Fruit fly (Drosophila melanogaster) whole organism, wandering third instar larva: ENCODE measurements around the gene CG5107.

Experiments
- Abd-B ChIP-seq: fragments of >200 bp; optimal IDR thresholded peaks from 2 replicates; lab custom pipeline; 2017; ENCODE audit warnings: missing biosample characterization, missing genetic modification characterization
- CG32264 ChIP-seq: fragments of 200-800 bp; sonication (Bioruptor generic); optimal IDR thresholded peaks from 2 replicates; lab custom pipeline; 2016; ENCODE audit warnings: missing biosample characterization, missing genetic modification characterization
- CG9705 ChIP-seq: fragments of 200-800 bp; sonication (Bioruptor generic); optimal IDR thresholded peaks from 2 replicates; lab custom pipeline; 2018; ENCODE audit warnings: missing biosample characterization, mild to moderate bottlenecking, missing genetic modification characterization
- Dfd ChIP-seq: fragments of >200 bp; optimal IDR thresholded peaks from 2 replicates; lab custom pipeline; 2017; ENCODE audit warnings: missing biosample characterization, missing genetic modification characterization
- Dif ChIP-seq: fragments of 200-275, 200-300 bp; sonication (Bioruptor generic); optimal IDR thresholded peaks from 2 replicates; lab custom pipeline; 2018; ENCODE audit warnings: missing biosample characterization, missing genetic modification characterization; ENCODE audit not compliant: partially characterized antibody
- GATAd ChIP-seq: sonication (Bioruptor generic); optimal IDR thresholded peaks from 2 replicates; lab custom pipeline; 2016; ENCODE audit warnings: missing biosample characterization, missing genetic modification characterization
- HLH106 ChIP-seq: fragments of 200-800 bp; optimal IDR thresholded peaks from 3 replicates; lab custom pipeline; 2019; ENCODE audit warnings: missing biosample characterization, mild to moderate bottlenecking, missing genetic modification characterization, moderate library complexity
- Hnf4 ChIP-seq: fragments of 200-800 bp; sonication (Bioruptor generic); optimal IDR thresholded peaks from 2 replicates; lab custom pipeline; 2016; ENCODE audit warnings: missing biosample characterization, mild to moderate bottlenecking, missing genetic modification characterization
- Hr78 ChIP-seq: fragments of >200 bp; optimal IDR thresholded peaks from 2 replicates; lab custom pipeline; 2017; ENCODE audit warnings: missing biosample characterization, missing genetic modification characterization
- Hr83 ChIP-seq: fragments of 200-300 bp; sonication (Bioruptor generic); optimal IDR thresholded peaks from 2 replicates; lab custom pipeline; 2016; ENCODE audit warnings: missing biosample characterization, mild to moderate bottlenecking, missing genetic modification characterization, moderate library complexity; ENCODE audit not compliant: poor library complexity, severe bottlenecking
- Jra ChIP-seq: sonication (Bioruptor generic); optimal IDR thresholded peaks from 2 replicates; lab custom pipeline; 2016; ENCODE audit warnings: missing biosample characterization, missing genetic modification characterization
- Mio ChIP-seq: sonication (Bioruptor generic); optimal IDR thresholded peaks from 2 replicates; lab custom pipeline; 2016; ENCODE audit warnings: missing biosample characterization, missing genetic modification characterization
- N ChIP-seq: fragments of >200 bp; optimal IDR thresholded peaks from 2 replicates; lab custom pipeline; 2018; ENCODE audit warnings: missing biosample characterization, missing external identifiers, missing genetic modification characterization
- OdsH ChIP-seq: fragments of 200-800 bp; sonication (Bioruptor generic); optimal IDR thresholded peaks from 2 replicates; lab custom pipeline; 2016; ENCODE audit warnings: missing biosample characterization, mild to moderate bottlenecking, missing genetic modification characterization
- Rel ChIP-seq, 2 experiments: fragments of 200-800 bp; sonication (Bioruptor generic) in 1 of 2; optimal IDR thresholded peaks; 2 replicates in 1 of 2; 3 replicates in 1 of 2; lab custom pipeline; 2016 to 2019; ENCODE audit warnings: mild to moderate bottlenecking in 2 of 2, missing biosample characterization in 2 of 2, missing genetic modification characterization in 2 of 2, moderate library complexity in 1 of 2
- Sp1 ChIP-seq: fragments of 200-800 bp; sonication (Bioruptor generic); optimal IDR thresholded peaks from 3 replicates; lab custom pipeline; 2019; ENCODE audit warnings: missing biosample characterization, mild to moderate bottlenecking, missing genetic modification characterization, moderate library complexity
- br ChIP-seq: fragments of 200-800 bp; sonication (Bioruptor generic); optimal IDR thresholded peaks from 2 replicates; lab custom pipeline; 2016; ENCODE audit warnings: missing biosample characterization, missing genetic modification characterization
- dl ChIP-seq, 2 experiments: fragments of 175-275, 200-275 bp in 1 of 2; fragments of 200-275 bp in 1 of 2; sonication (Bioruptor generic); optimal IDR thresholded peaks; lab custom pipeline; 2018; ENCODE audit warnings: mild to moderate bottlenecking in 2 of 2, missing biosample characterization in 2 of 2, missing genetic modification characterization in 2 of 2, moderate library complexity in 2 of 2; ENCODE audit not compliant: partially characterized antibody in 2 of 2, insufficient read depth in 1 of 2
- dmrt93B ChIP-seq: fragments of 200-800 bp; sonication (Bioruptor generic); optimal IDR thresholded peaks from 2 replicates; lab custom pipeline; 2018; ENCODE audit warnings: missing biosample characterization, mild to moderate bottlenecking, missing genetic modification characterization
- dsf ChIP-seq: sonication (Bioruptor generic); optimal IDR thresholded peaks from 2 replicates; lab custom pipeline; 2016; ENCODE audit warnings: missing biosample characterization, missing genetic modification characterization, borderline replicate concordance
- ey ChIP-seq: fragments of 200-800 bp; sonication (Bioruptor generic); optimal IDR thresholded peaks from 2 replicates; lab custom pipeline; 2016; ENCODE audit warnings: missing biosample characterization, missing genetic modification characterization
- foxo ChIP-seq, 2 experiments: fragments of 200-800 bp; sonication (Bioruptor generic); optimal IDR thresholded peaks; 2 replicates in 1 of 2; 3 replicates in 1 of 2; lab custom pipeline; 2016 to 2017; ENCODE audit warnings: missing biosample characterization in 2 of 2, missing genetic modification characterization in 2 of 2
- fru ChIP-seq: fragments of 200-800 bp; sonication (Bioruptor generic); optimal IDR thresholded peaks from 3 replicates; lab custom pipeline; 2016; ENCODE audit warnings: missing biosample characterization, mild to moderate bottlenecking, missing genetic modification characterization
- h ChIP-seq: fragments of 200-800 bp; sonication (Bioruptor generic); optimal IDR thresholded peaks from 3 replicates; lab custom pipeline; 2016; ENCODE audit warnings: missing biosample characterization, mild to moderate bottlenecking, missing genetic modification characterization
- jim ChIP-seq: fragments of 175-275, 200-325 bp; sonication (Bioruptor generic); optimal IDR thresholded peaks from 2 replicates; lab custom pipeline; 2016; ENCODE audit warnings: missing biosample characterization, mild to moderate bottlenecking, missing genetic modification characterization
- lola ChIP-seq: fragments of >200 bp; optimal IDR thresholded peaks from 2 replicates; lab custom pipeline; 2017; ENCODE audit warnings: missing biosample characterization, missing genetic modification characterization
- pan ChIP-seq: fragments of >200 bp; optimal IDR thresholded peaks from 2 replicates; lab custom pipeline; 2017
- psq ChIP-seq: fragments of 200-800 bp; sonication (Bioruptor generic); optimal IDR thresholded peaks from 3 replicates; lab custom pipeline; 2017; ENCODE audit warnings: missing biosample characterization, mild to moderate bottlenecking, missing genetic modification characterization, moderate library complexity
- rgr ChIP-seq: fragments of 200-800 bp; sonication (Bioruptor generic); optimal IDR thresholded peaks from 3 replicates; lab custom pipeline; 2016; ENCODE audit warnings: missing biosample characterization, mild to moderate bottlenecking, missing genetic modification characterization
- sage ChIP-seq: fragments of 200-800 bp; sonication (Bioruptor generic); optimal IDR thresholded peaks from 2 replicates; lab custom pipeline; 2016; ENCODE audit warnings: missing biosample characterization, mild to moderate bottlenecking, missing genetic modification characterization
- sv ChIP-seq: fragments of 200-800 bp; sonication (Bioruptor generic); optimal IDR thresholded peaks from 3 replicates; lab custom pipeline; 2016; ENCODE audit warnings: missing biosample characterization, missing genetic modification characterization
- usp ChIP-seq: fragments of >200 bp; optimal IDR thresholded peaks from 2 replicates; lab custom pipeline; 2017; ENCODE audit warnings: missing biosample characterization, missing genetic modification characterization
- woc ChIP-seq: sonication (Bioruptor generic); optimal IDR thresholded peaks from 2 replicates; lab custom pipeline; 2016; ENCODE audit warnings: missing biosample characterization, mild to moderate bottlenecking, missing genetic modification characterization

CG5107 gene

DNA sequence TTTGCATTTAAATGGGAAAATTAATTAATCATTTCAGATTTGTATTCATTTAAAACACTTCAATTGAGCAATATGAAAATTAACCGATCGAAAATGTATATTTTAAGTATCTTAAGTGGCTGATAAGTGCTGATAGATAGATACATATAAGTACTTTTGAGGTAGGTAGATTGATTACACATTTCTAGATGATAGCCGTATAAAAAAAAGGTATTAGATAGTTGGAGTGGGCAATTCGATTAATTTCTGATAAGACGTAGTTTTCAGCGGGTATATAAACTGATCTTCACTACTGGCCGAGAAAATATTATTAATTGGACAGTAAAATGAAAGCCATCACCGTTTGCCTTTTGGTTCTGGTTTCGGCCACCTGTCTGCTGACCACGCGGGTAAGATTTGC, at the start of gene CG5107:
Gene CG5107 (plus strand): TSS at position 301 of the 400 bp plus-strand sequence.
- TF ChIP-seq GATAd (GFP tag; lab: Kevin White, UChicago) (no peak), h (GFP tag; lab: Kevin White, UChicago) (no peak)

dm6 chr3R:25457097-25457496, 47.9 kb upstream of the CG5107 start:
- TF ChIP-seq Rel (GFP tag; optimal IDR thresholded peaks at IDR 0.05; lab: Kevin White, UChicago) = no peak
- TF ChIP-seq Rel (tag; optimal IDR thresholded peaks at IDR 0.05; lab: Kevin White, UChicago) = peak; percentile 2
- TF ChIP-seq psq (GFP tag; lab: Kevin White, UChicago) = no peak

DNA sequence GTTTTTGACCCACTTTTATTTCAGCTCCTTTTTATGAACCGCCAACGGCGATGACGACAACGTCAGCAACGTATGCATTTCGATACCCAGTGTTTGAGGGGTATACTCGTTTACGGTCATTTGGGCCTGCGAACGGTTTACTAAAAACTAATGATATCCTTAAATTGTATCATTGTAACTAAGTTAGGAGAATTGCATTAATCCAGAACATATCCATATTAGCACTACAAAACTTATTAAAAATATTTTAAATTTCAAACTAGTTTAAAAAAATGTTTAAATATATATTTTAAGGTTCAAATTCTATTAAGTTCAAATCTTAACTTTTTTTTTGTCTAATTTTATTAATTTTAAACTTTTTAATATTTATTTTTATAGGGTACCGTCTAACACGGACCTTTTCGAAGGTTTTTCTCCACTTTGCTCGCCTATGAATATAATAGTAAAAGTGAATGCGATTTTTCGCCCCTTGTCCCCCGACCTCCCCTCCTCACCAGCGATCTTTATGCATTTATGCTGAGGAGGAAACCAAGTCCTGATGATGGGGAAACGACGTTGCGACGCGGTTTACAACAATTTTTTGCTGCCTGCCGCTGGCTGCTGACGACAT, 45.7 kb upstream of the CG5107 start:
- peak; percentile 15 for TF ChIP-seq OdsH (GFP tag; lab: Kevin White, UChicago)
- TF ChIP-seq rgr (GFP tag; lab: Kevin White, UChicago) = peak; percentile 14
- no peak for TF ChIP-seq N (GFP tag; lab: Kevin White, UChicago)
- TF ChIP-seq h (GFP tag; lab: Kevin White, UChicago) = peak; percentile 25
- TF ChIP-seq, all 38 proteins: peak for 3

DNA sequence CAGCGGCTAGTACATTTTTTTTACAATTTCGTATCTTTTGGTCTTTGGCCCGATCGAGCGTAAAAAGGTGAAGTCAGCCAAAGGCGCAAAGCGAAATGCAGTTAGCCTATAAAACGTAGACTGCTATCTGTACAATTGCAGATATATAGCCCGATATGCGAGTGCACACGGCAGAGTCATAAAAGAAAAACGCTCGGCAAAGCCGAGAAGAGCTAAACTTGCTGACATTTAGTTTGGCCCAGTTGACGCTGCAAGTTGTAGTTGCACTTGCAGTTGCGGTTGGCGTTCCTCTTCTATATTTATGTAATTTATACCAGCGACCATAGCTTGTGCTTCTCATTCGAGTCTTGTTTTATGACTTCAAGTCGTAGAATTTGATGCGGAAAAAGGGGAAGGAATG, 44.3 kb upstream of the CG5107 start:
- TF ChIP-seq usp (no peak), h (GFP tag; lab: Kevin White, UChicago) (no peak), Mio (GFP tag; lab: Kevin White, UChicago) (no peak), dsf (GFP tag; lab: Kevin White, UChicago) (no peak)

dm6 chr3R:25461666-25462065, 43.3 kb upstream of the CG5107 start:
- TF ChIP-seq fru (GFP tag; lab: Kevin White, UChicago) (peak; percentile 22), HLH106 (tag; lab: Kevin White, UChicago) (peak; percentile 38), dmrt93B (GFP tag; lab: Kevin White, UChicago) (peak; percentile 3), h (GFP tag; lab: Kevin White, UChicago) (peak; percentile 41), N (GFP tag; lab: Kevin White, UChicago) (no peak), Mio (GFP tag; lab: Kevin White, UChicago) (no peak), GATAd (GFP tag; lab: Kevin White, UChicago) (no peak), lola (no peak), Hr78 (GFP tag; lab: Kevin White, UChicago) (no peak), OdsH (GFP tag; lab: Kevin White, UChicago) (peak; percentile 52), psq (GFP tag; lab: Kevin White, UChicago) (peak; percentile 27), woc (GFP tag; lab: Kevin White, UChicago) (peak; percentile 11), rgr (GFP tag; lab: Kevin White, UChicago) (peak; percentile 59), jim (GFP tag; lab: Kevin White, UChicago) (no peak), Dif (GFP tag; lab: Kevin White, UChicago) (no peak), foxo (GFP tag; optimal IDR thresholded peaks at IDR 0.05; lab: Kevin White, UChicago) (peak in 1 of 2 experiments; percentile 41), CG32264 (GFP tag; lab: Kevin White, UChicago) (no peak), br (peak; percentile 56), sv (GFP tag; lab: Kevin White, UChicago) (no peak), dl (GFP tag; optimal IDR thresholded peaks at IDR 0.05; lab: Kevin White, UChicago; ENCODE audit: insufficient read depth in 1 of 2, partially characterized antibody in 2 of 2) (no peak), ey (GFP tag; lab: Kevin White, UChicago) (peak; percentile 52), Hnf4 (GFP tag; lab: Kevin White, UChicago) (no peak), Sp1 (peak; percentile 45)

DNA sequence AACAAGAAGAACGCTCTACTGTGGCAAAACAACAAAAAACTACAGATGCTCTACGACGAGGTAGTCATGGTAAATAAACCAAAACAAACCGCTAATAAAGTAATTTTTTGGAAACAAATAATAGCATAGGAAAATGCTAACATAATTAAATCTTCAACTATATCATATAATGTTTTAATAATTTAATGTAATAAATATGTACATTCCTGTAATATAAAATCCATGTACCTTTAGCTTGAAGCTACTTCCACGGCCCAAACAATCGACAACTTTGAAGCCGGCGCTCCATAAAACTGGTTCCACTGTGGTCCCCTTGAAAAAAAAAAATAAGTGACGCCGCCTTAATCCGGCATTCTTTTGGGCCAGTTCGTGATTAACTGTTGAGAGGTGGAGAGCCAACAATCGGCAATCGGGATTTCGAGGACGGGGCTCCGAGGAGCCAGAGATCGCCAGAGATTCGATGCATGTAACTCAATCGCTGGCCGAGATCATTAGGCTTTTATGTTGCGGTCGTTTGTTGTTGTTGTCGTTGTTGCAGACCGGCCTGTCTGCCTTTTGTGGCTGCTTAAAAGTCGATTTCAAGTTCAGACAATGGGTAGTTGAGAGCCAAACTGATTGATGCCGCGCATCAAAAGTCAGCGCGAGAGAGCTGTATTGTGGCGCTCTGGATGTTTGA, 42.2 kb upstream of the CG5107 start:
- TF ChIP-seq foxo (GFP tag; optimal IDR thresholded peaks at IDR 0.05; lab: Kevin White, UChicago) (peak in 1 of 2 experiments; percentile 93), br (peak; percentile 42), Hr83 (GFP tag; lab: Kevin White, UChicago) (no peak), Hr78 (GFP tag; lab: Kevin White, UChicago) (no peak), Sp1 (peak; percentile 93), fru (GFP tag; lab: Kevin White, UChicago) (peak; percentile 87), dsf (GFP tag; lab: Kevin White, UChicago) (peak; percentile 51), CG32264 (GFP tag; lab: Kevin White, UChicago) (peak; percentile 17), dmrt93B (GFP tag; lab: Kevin White, UChicago) (peak; percentile 77), pan (no peak), lola (no peak), OdsH (GFP tag; lab: Kevin White, UChicago) (peak; percentile 92), psq (GFP tag; lab: Kevin White, UChicago) (peak; percentile 86), HLH106 (tag; lab: Kevin White, UChicago) (peak; percentile 93), Abd-B (GFP tag; lab: Kevin White, UChicago) (no peak), Jra (GFP tag; lab: Kevin White, UChicago) (peak; percentile 52), woc (GFP tag; lab: Kevin White, UChicago) (peak; percentile 84), Mio (GFP tag; lab: Kevin White, UChicago) (no peak), Dfd (GFP tag; lab: Kevin White, UChicago) (no peak), CG9705 (GFP tag; lab: Kevin White, UChicago) (peak; percentile 76), sage (GFP tag; lab: Kevin White, UChicago) (peak; percentile 66), Rel (GFP tag; optimal IDR thresholded peaks at IDR 0.05; lab: Kevin White, UChicago) (peak; percentile 72), Rel (tag; optimal IDR thresholded peaks at IDR 0.05; lab: Kevin White, UChicago) (peak; percentile 62)
